Worm (Caenorhabditis elegans) whole organism, L2 larva: ENCODE results near the gene T24E12.2.

Experiments
- C34F6.9 ChIP-seq: fragments of 150-350 bp; optimal IDR thresholded peaks from 2 replicates; lab custom pipeline; 2014; ENCODE audit warnings: missing biosample characterization, missing genetic modification characterization
- F13H6.1 ChIP-seq: sonication (generic microtip); optimal IDR thresholded peaks from 2 replicates; lab custom pipeline; 2016; ENCODE audit warnings: missing genetic modification characterization, missing compliant biosample characterization
- Y55F3AM.14 ChIP-seq: fragments of 200-800 bp; sonication (Bioruptor generic); optimal IDR thresholded peaks from 2 replicates; lab custom pipeline; 2018; ENCODE audit warnings: mild to moderate bottlenecking, missing genetic modification characterization, missing compliant biosample characterization
- ZK546.5 ChIP-seq: sonication (generic microtip); optimal IDR thresholded peaks from 2 replicates; lab custom pipeline; 2017; ENCODE audit warnings: missing biosample characterization, missing genetic modification characterization
- alr-1 ChIP-seq: fragments of 150-350 bp; optimal IDR thresholded peaks from 2 replicates; lab custom pipeline; 2014; ENCODE audit warnings: missing biosample characterization, missing genetic modification characterization
- aly-2 ChIP-seq: fragments of 150-350 bp; optimal IDR thresholded peaks from 2 replicates; lab custom pipeline; 2014; ENCODE audit warnings: missing biosample characterization, missing genetic modification characterization
- blmp-1 ChIP-seq: sonication (generic microtip); optimal IDR thresholded peaks from 2 replicates; lab custom pipeline; 2017; ENCODE audit warnings: missing genetic modification characterization, mild to moderate bottlenecking, missing compliant biosample characterization, antibody characterized with exemption, moderate library complexity; ENCODE audit not compliant: insufficient read depth
- crh-2 ChIP-seq: sonication (generic microtip); optimal IDR thresholded peaks from 2 replicates; lab custom pipeline; 2017; ENCODE audit warnings: missing biosample characterization, missing genetic modification characterization
- dmd-4 ChIP-seq: sonication (generic microtip); optimal IDR thresholded peaks from 2 replicates; lab custom pipeline; 2017; ENCODE audit warnings: missing biosample characterization, missing genetic modification characterization
- egl-27 ChIP-seq: sonication (generic microtip); optimal IDR thresholded peaks from 3 replicates; lab custom pipeline; 2017; ENCODE audit warnings: missing biosample characterization, missing genetic modification reagents, missing genetic modification characterization
- elt-3 ChIP-seq: sonication (generic microtip); optimal IDR thresholded peaks from 2 replicates; lab custom pipeline; 2017; ENCODE audit warnings: missing biosample characterization, missing genetic modification characterization
- fos-1 ChIP-seq: fragments of 150-350 bp; optimal IDR thresholded peaks from 2 replicates; lab custom pipeline; 2014; ENCODE audit warnings: missing biosample characterization, missing genetic modification characterization
- gmeb-1 ChIP-seq: fragments of 150-350 bp; optimal IDR thresholded peaks from 2 replicates; lab custom pipeline; 2014; ENCODE audit warnings: missing biosample characterization, missing genetic modification characterization
- lin-13 ChIP-seq: fragments of 150-350 bp; optimal IDR thresholded peaks from 2 replicates; lab custom pipeline; 2014; ENCODE audit warnings: missing biosample characterization, missing genetic modification reagents, missing genetic modification characterization
- lin-39 ChIP-seq: fragments of 150-350 bp; optimal IDR thresholded peaks from 2 replicates; lab custom pipeline; 2014; ENCODE audit warnings: missing biosample characterization, missing genetic modification reagents, missing genetic modification characterization
- lsy-2 ChIP-seq, 2 experiments: fragments of 150-350 bp in 1 of 2; sonication (generic microtip) in 1 of 2; optimal IDR thresholded peaks; 2 replicates each; lab custom pipeline; 2014 to 2017; ENCODE audit warnings: missing biosample characterization in 2 of 2, missing genetic modification characterization in 2 of 2
- mbf-1 ChIP-seq: sonication (generic microtip); optimal IDR thresholded peaks from 2 replicates; lab custom pipeline; 2017; ENCODE audit warnings: missing biosample characterization, missing genetic modification characterization
- mdl-1 ChIP-seq, 2 experiments: fragments of 150-350 bp in 1 of 2; sonication (generic microtip) in 1 of 2; optimal IDR thresholded peaks; 2 replicates each; lab custom pipeline; 2017; ENCODE audit warnings: missing biosample characterization in 2 of 2, missing genetic modification characterization in 2 of 2
- nhr-10 ChIP-seq: sonication (generic microtip); optimal IDR thresholded peaks from 2 replicates; lab custom pipeline; 2017; ENCODE audit warnings: missing biosample characterization, missing genetic modification characterization
- nhr-11 ChIP-seq: fragments of 150-350 bp; optimal IDR thresholded peaks from 2 replicates; lab custom pipeline; 2014; ENCODE audit warnings: missing biosample characterization, missing genetic modification characterization
- nhr-12 ChIP-seq: fragments of 150-350 bp; optimal IDR thresholded peaks from 2 replicates; lab custom pipeline; 2014; ENCODE audit warnings: missing biosample characterization, missing genetic modification characterization
- nhr-129 ChIP-seq: fragments of 150-350 bp; optimal IDR thresholded peaks from 2 replicates; lab custom pipeline; 2014; ENCODE audit warnings: missing biosample characterization, missing genetic modification characterization
- nhr-21 ChIP-seq: fragments of 150-350 bp; optimal IDR thresholded peaks from 2 replicates; lab custom pipeline; 2014; ENCODE audit warnings: missing biosample characterization, missing genetic modification characterization
- nhr-23 ChIP-seq: fragments of 150-350 bp; optimal IDR thresholded peaks from 2 replicates; lab custom pipeline; 2014; ENCODE audit warnings: missing biosample characterization, missing genetic modification reagents, missing genetic modification characterization
- nhr-25 ChIP-seq: fragments of 150-350 bp; sonication (generic microtip); optimal IDR thresholded peaks from 3 replicates; lab custom pipeline; 2014; ENCODE audit warnings: missing biosample characterization, missing genetic modification characterization
- nhr-6 ChIP-seq: fragments of 150-350 bp; optimal IDR thresholded peaks from 2 replicates; lab custom pipeline; 2014; ENCODE audit warnings: missing biosample characterization, missing genetic modification characterization
- nhr-77 ChIP-seq: fragments of 150-350 bp; optimal IDR thresholded peaks from 2 replicates; lab custom pipeline; 2014; ENCODE audit warnings: missing biosample characterization, missing genetic modification characterization
- peb-1 ChIP-seq: fragments of 150-350 bp; optimal IDR thresholded peaks from 2 replicates; lab custom pipeline; 2014; ENCODE audit warnings: missing biosample characterization, missing genetic modification characterization
- sem-4 ChIP-seq: fragments of 150-350 bp; optimal IDR thresholded peaks from 2 replicates; lab custom pipeline; 2014; ENCODE audit warnings: missing biosample characterization, missing genetic modification reagents, missing genetic modification characterization
- skn-1 ChIP-seq: sonication (generic microtip); optimal IDR thresholded peaks from 2 replicates; lab custom pipeline; 2017; ENCODE audit warnings: missing biosample characterization, missing genetic modification characterization
- sma-3 ChIP-seq: sonication (generic microtip); optimal IDR thresholded peaks from 2 replicates; lab custom pipeline; 2016; ENCODE audit warnings: missing genetic modification reagents, missing genetic modification characterization, missing compliant biosample characterization
- snpc-4 ChIP-seq: fragments of 150-350 bp; optimal IDR thresholded peaks from 2 replicates; lab custom pipeline; 2014; ENCODE audit warnings: missing biosample characterization, missing genetic modification characterization
- unc-55 ChIP-seq: fragments of 150-350 bp; sonication (generic microtip); optimal IDR thresholded peaks from 3 replicates; lab custom pipeline; 2014; ENCODE audit warnings: missing biosample characterization, missing genetic modification reagents, missing genetic modification characterization
- unc-62 ChIP-seq: fragments of 150-350 bp; optimal IDR thresholded peaks from 2 replicates; lab custom pipeline; 2014; ENCODE audit warnings: missing biosample characterization, missing genetic modification reagents, missing genetic modification characterization
- zag-1 ChIP-seq: fragments of 150-350 bp; optimal IDR thresholded peaks from 2 replicates; lab custom pipeline; 2014; ENCODE audit warnings: missing biosample characterization, missing genetic modification characterization
- ztf-1 ChIP-seq: fragments of 200-800 bp; sonication (Bioruptor generic); conservative IDR thresholded peaks from 2 replicates; pipeline ENCODE4 v1.3.6; 2022; ENCODE audit warnings: missing genetic modification characterization, missing compliant biosample characterization

T24E12.2 gene

DNA sequence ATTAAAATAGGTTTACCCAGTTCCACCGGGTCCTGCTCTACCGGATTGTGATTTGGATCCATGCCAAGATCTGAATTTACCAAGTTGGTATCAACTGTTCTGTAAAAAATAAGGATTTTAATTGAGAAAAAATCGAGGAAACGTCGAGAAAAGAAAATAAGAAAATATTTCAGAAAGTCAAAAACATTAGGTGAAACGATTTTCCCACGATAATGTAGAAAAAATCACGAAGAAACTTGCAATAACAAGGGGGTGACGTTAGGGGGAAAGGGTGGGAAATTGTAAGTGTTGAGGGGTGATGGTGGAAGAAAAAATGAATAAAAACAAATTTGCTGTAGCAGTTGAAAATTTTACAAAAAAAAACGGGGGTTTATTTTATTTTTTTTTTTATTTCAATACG is 9.6 kb upstream of the T24E12.2 start, which contains the start of gene T24E12.10:
Gene T24E12.10 (minus strand): TSS at position 101 of the 400 bp plus-strand sequence.
- no peak for TF ChIP-seq unc-62 (GFP tag; lab: Kevin White, UChicago)
- TF ChIP-seq nhr-129 (tag; lab: Kevin White, UChicago), result no peak
- no peak for TF ChIP-seq mdl-1 (tag; optimal IDR thresholded peaks at IDR 0.05; lab: Kevin White, UChicago)
- no peak for TF ChIP-seq dmd-4 (tag; lab: Kevin White, UChicago)
- no peak for TF ChIP-seq lin-39

DNA sequence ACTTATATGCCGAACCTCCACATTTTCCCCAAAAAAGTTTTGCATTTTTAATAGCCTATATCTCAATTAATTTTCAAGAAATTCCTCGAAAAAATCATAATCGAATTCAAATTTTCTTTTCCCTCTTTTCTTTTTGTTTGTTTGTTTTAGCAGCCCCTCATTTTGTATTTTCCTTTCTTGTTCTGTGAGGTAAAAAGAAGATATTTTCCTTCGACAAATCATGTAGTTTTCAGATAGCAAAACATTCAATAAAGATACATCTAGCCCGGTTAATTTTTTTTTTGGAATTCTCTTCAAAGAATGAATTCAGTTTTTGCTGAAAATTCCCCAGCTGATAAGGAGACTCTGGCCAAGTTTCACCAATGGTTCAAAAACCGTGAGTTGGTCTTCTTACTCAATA is 7.0 kb upstream of the T24E12.2 start, which contains the start of gene T24E12.3:
Gene T24E12.3 (plus strand): TSS at position 301 of the 400 bp plus-strand sequence.
- TF ChIP-seq nhr-21 (tag; lab: Kevin White, UChicago) (no peak), elt-3 (tag; lab: Kevin White, UChicago) (no peak), fos-1 (no peak), gmeb-1 (tag; lab: Kevin White, UChicago) (no peak), nhr-129 (tag; lab: Kevin White, UChicago) (no peak), ztf-1 (GFP tag; lab: Robert Waterston, UW) (no peak), sma-3 (no peak), nhr-10 (tag; lab: Kevin White, UChicago) (no peak), nhr-6 (tag; lab: Kevin White, UChicago) (no peak), F13H6.1 (no peak), alr-1 (tag; lab: Kevin White, UChicago) (no peak), unc-55 (GFP tag; lab: Kevin White, UChicago) (no peak), egl-27 (tag; lab: Kevin White, UChicago) (no peak), skn-1 (tag; lab: Kevin White, UChicago) (no peak), lsy-2 (tag; optimal IDR thresholded peaks at IDR 0.05; lab: Kevin White, UChicago) (no peak), peb-1 (tag; lab: Kevin White, UChicago) (no peak), blmp-1 (no peak), snpc-4 (no peak)

DNA sequence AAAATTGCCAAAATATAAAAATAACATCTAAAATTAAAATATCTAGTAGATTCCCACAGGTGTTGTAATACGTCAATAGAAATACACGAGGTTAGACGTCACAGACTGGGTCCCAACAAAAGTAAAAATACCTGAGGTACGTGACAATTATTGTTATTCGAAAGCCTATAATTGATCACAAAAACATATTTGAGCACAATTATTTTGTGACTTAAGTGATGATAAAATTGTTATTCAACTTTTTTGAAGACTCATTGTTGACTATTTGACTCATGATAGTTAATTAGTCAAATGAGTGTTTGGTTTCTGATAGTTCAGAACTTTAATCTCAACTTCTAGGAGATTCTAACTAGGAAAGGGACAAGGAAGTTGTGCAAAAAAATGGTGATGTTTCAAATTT is 4.9 kb upstream of the T24E12.2 start:
- TF ChIP-seq nhr-77 (tag; lab: Kevin White, UChicago) (no peak), snpc-4 (no peak), nhr-11 (no peak), gmeb-1 (tag; lab: Kevin White, UChicago) (no peak), dmd-4 (tag; lab: Kevin White, UChicago) (no peak), nhr-23 (tag; lab: Kevin White, UChicago) (no peak), nhr-25 (tag; lab: Kevin White, UChicago) (no peak), crh-2 (no peak), aly-2 (no peak), lin-13 (GFP tag; lab: Kevin White, UChicago) (no peak)

DNA sequence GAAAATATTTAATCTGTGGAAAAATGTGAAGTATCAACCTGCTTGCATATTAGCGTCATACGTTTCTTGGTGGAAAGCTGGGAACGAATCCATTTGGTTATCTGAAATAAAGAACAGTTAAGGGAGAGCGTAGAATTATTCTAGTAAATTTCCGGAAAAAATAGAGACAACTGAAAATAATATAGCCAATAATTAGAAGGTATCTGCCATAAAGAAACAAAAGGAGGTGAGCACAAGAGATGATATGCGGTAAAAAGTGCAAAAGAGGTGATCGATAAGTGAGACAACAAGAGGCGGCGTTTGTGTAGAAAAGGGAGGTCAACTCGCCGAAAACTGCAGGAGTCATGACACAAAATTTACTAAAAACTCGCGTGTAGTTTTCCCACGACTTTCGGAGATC is 3.3 kb upstream of the T24E12.2 start, which contains the start of gene T24E12.11:
Gene T24E12.11 (minus strand): TSS at position 101 of the 400 bp plus-strand sequence.
- TF ChIP-seq sem-4 (tag; lab: Kevin White, UChicago), result no peak
- TF ChIP-seq skn-1 (tag; lab: Kevin White, UChicago), result no peak
- no peak for TF ChIP-seq dmd-4 (tag; lab: Kevin White, UChicago)
- TF ChIP-seq mbf-1, result no peak
- no peak for TF ChIP-seq ZK546.5 (tag; lab: Kevin White, UChicago)
- TF ChIP-seq lsy-2 (tag; optimal IDR thresholded peaks at IDR 0.05; lab: Kevin White, UChicago), result no peak
- TF ChIP-seq C34F6.9 (tag; lab: Kevin White, UChicago), result no peak
- TF ChIP-seq zag-1 (tag; lab: Kevin White, UChicago), result no peak
- TF ChIP-seq gmeb-1 (tag; lab: Kevin White, UChicago), result no peak
- TF ChIP-seq unc-62 (GFP tag; lab: Kevin White, UChicago), result no peak
- TF ChIP-seq nhr-25 (tag; lab: Kevin White, UChicago), result no peak
- no peak for TF ChIP-seq egl-27 (tag; lab: Kevin White, UChicago)
- TF ChIP-seq nhr-12 (tag; lab: Kevin White, UChicago), result no peak
- no peak for TF ChIP-seq nhr-77 (tag; lab: Kevin White, UChicago)
- no peak for TF ChIP-seq nhr-23 (tag; lab: Kevin White, UChicago)
- no peak for TF ChIP-seq nhr-11
- no peak for TF ChIP-seq nhr-21 (tag; lab: Kevin White, UChicago)
- no peak for TF ChIP-seq Y55F3AM.14 (GFP tag; lab: Kevin White, UChicago)
